Worm (Caenorhabditis elegans) whole organism, young adult: Measurements from ENCODE around the gene smrc-1.
A peak's percentile ranks its signal among the peaks of the same experiment; 100 is the strongest.

Experiments
- B0261.1 ChIP-seq: sonication (generic microtip); optimal IDR thresholded peaks from 2 replicates; lab custom pipeline; 2016; ENCODE audit warnings: mild to moderate bottlenecking, missing genetic modification characterization, moderate library complexity, missing compliant biosample characterization
- B0336.3 ChIP-seq: fragments of 200-800 bp; sonication (Bioruptor generic); IDR thresholded peaks from 2 replicates; pipeline ENCODE4 v1.3.6; 2022; ENCODE audit warnings: missing genetic modification characterization, missing compliant biosample characterization
- C06A6.2 ChIP-seq: fragments of 200-800 bp; sonication (Bioruptor generic); conservative IDR thresholded peaks from 2 replicates; pipeline ENCODE4 v1.3.6; 2022; ENCODE audit warnings: missing genetic modification characterization, missing compliant biosample characterization
- F37B4.10 ChIP-seq: fragments of 200-800 bp; sonication (Bioruptor generic); IDR thresholded peaks from 2 replicates; pipeline ENCODE4 v1.3.6; 2022; ENCODE audit warnings: missing genetic modification characterization, missing compliant biosample characterization
- F39B2.1 ChIP-seq: fragments of 200-800 bp; sonication (Bioruptor generic); IDR thresholded peaks from 2 replicates; pipeline ENCODE4 v1.3.6; 2022; ENCODE audit warnings: missing genetic modification reagents, missing genetic modification characterization, missing compliant biosample characterization
- F49E8.2 ChIP-seq: sonication (generic microtip); optimal IDR thresholded peaks from 3 replicates; lab custom pipeline; 2017; ENCODE audit warnings: missing genetic modification characterization, mild to moderate bottlenecking, missing compliant biosample characterization, antibody characterized with exemption, moderate library complexity; ENCODE audit not compliant: insufficient read depth
- F52B5.7 ChIP-seq: sonication (generic microtip); optimal IDR thresholded peaks from 2 replicates; lab custom pipeline; 2016; ENCODE audit warnings: mild to moderate bottlenecking, missing genetic modification characterization, missing compliant biosample characterization
- F57A8.1 ChIP-seq: fragments of 200-800 bp; sonication (Bioruptor generic); optimal IDR thresholded peaks from 2 replicates; lab custom pipeline; 2018; ENCODE audit warnings: mild to moderate bottlenecking, missing genetic modification characterization, moderate library complexity, missing compliant biosample characterization
- F57C9.4 ChIP-seq: sonication (generic microtip); optimal IDR thresholded peaks from 2 replicates; lab custom pipeline; 2017; ENCODE audit warnings: mild to moderate bottlenecking, missing genetic modification characterization, missing compliant biosample characterization
- K12H6.12 ChIP-seq: fragments of 200-800 bp; sonication (Bioruptor generic); optimal IDR thresholded peaks from 2 replicates; lab custom pipeline; 2018; ENCODE audit warnings: mild to moderate bottlenecking, missing genetic modification characterization, missing compliant biosample characterization
- Y53F4B.3 ChIP-seq: fragments of 200-800 bp; sonication (Bioruptor generic); IDR thresholded peaks from 2 replicates; pipeline ENCODE4 v1.3.6; 2022; ENCODE audit warnings: missing genetic modification reagents, missing genetic modification characterization, missing compliant biosample characterization
- Y53G8AR.9 ChIP-seq: fragments of 200-800 bp; sonication (Bioruptor generic); conservative IDR thresholded peaks from 2 replicates; pipeline ENCODE4 v1.3.6; 2022; ENCODE audit warnings: missing genetic modification reagents, missing genetic modification characterization, missing compliant biosample characterization
- Y79H2A.3 ChIP-seq: fragments of 200-800 bp; sonication (Bioruptor generic); conservative IDR thresholded peaks from 2 replicates; pipeline ENCODE4 v1.3.6; 2022; ENCODE audit warnings: missing genetic modification reagents, missing genetic modification characterization, missing compliant biosample characterization
- akir-1 ChIP-seq: fragments of 200-800 bp; sonication (Bioruptor generic); optimal IDR thresholded peaks from 2 replicates; lab custom pipeline; 2018; ENCODE audit warnings: mild to moderate bottlenecking, missing genetic modification characterization, moderate library complexity, missing compliant biosample characterization
- ama-1 ChIP-seq, 3 experiments: fragments of 150-350 bp in 1 of 3; sonication (generic microtip) in 2 of 3; optimal IDR thresholded peaks; 2 replicates each; lab custom pipeline; 2014 to 2018; ENCODE audit warnings: missing biosample characterization in 2 of 3, missing genetic modification characterization in 2 of 3, missing genetic modification reagents in 2 of 3
- athp-1 ChIP-seq: sonication (generic microtip); optimal IDR thresholded peaks from 2 replicates; lab custom pipeline; 2017; ENCODE audit warnings: mild to moderate bottlenecking, missing genetic modification characterization, missing compliant biosample characterization
- attf-6 ChIP-seq: fragments of 200-800 bp; sonication (Bioruptor generic); IDR thresholded peaks from 2 replicates; pipeline ENCODE4 v1.3.6; 2022; ENCODE audit warnings: missing genetic modification reagents, missing genetic modification characterization, missing compliant biosample characterization
- bed-2 ChIP-seq: fragments of 200-800 bp; sonication (Bioruptor generic); IDR thresholded peaks from 2 replicates; pipeline ENCODE4 v1.3.6; 2022; ENCODE audit warnings: missing genetic modification reagents, missing genetic modification characterization, missing compliant biosample characterization
- ccch-3 ChIP-seq: fragments of 200-800 bp; sonication (Bioruptor generic); optimal IDR thresholded peaks from 2 replicates; lab custom pipeline; 2018; ENCODE audit warnings: mild to moderate bottlenecking, missing genetic modification characterization, missing compliant biosample characterization
- dpl-1 ChIP-seq: fragments of 150-350 bp; optimal IDR thresholded peaks from 2 replicates; lab custom pipeline; 2014; ENCODE audit warnings: missing biosample characterization, missing genetic modification reagents, missing genetic modification characterization
- egrh-3 ChIP-seq: fragments of 200-800 bp; sonication (Bioruptor generic); IDR thresholded peaks from 2 replicates; pipeline ENCODE4 v1.3.6; 2022; ENCODE audit warnings: missing genetic modification reagents, missing genetic modification characterization, missing compliant biosample characterization
- hmg-1.2 ChIP-seq: fragments of 200-800 bp; sonication (Bioruptor generic); IDR thresholded peaks from 2 replicates; pipeline ENCODE4 v1.3.6; 2022; ENCODE audit warnings: missing genetic modification reagents, missing genetic modification characterization, missing compliant biosample characterization
- hrde-1 ChIP-seq: sonication (generic microtip); optimal IDR thresholded peaks from 2 replicates; lab custom pipeline; 2016; ENCODE audit warnings: missing genetic modification characterization, mild to moderate bottlenecking, missing compliant biosample characterization, moderate library complexity, missing genotype, missing genetic modification reagents, borderline replicate concordance
- hsf-1 ChIP-seq: fragments of 200-800 bp; sonication (Bioruptor generic); IDR thresholded peaks from 2 replicates; pipeline ENCODE4 v1.3.6; 2022; ENCODE audit warnings: missing genetic modification reagents, missing genetic modification characterization, missing compliant biosample characterization
- let-607 ChIP-seq, 2 experiments: fragments of 200-800 bp in 1 of 2; sonication (Bioruptor generic) in 1 of 2; sonication (generic microtip) in 1 of 2; optimal IDR thresholded peaks; 2 replicates each; lab custom pipeline; 2016 to 2018; ENCODE audit warnings: mild to moderate bottlenecking in 2 of 2, missing compliant biosample characterization in 2 of 2, missing genetic modification characterization in 2 of 2, moderate library complexity in 2 of 2, missing genotype in 1 of 2
- lin-26 ChIP-seq: fragments of 200-800 bp; sonication (Bioruptor generic); IDR thresholded peaks from 2 replicates; pipeline ENCODE4 v1.3.6; 2022; ENCODE audit warnings: missing genetic modification reagents, missing genetic modification characterization, missing compliant biosample characterization
- madf-3 ChIP-seq: fragments of 200-800 bp; sonication (Bioruptor generic); IDR thresholded peaks from 2 replicates; pipeline ENCODE4 v1.3.6; 2022; ENCODE audit warnings: missing genetic modification reagents, missing genetic modification characterization, missing compliant biosample characterization
- madf-6 ChIP-seq: fragments of 200-800 bp; sonication (Bioruptor generic); IDR thresholded peaks from 2 replicates; pipeline ENCODE4 v1.3.6; 2022; ENCODE audit warnings: missing genetic modification reagents, missing genetic modification characterization, missing compliant biosample characterization
- mel-28 ChIP-seq: sonication (generic microtip); optimal IDR thresholded peaks from 2 replicates; lab custom pipeline; 2016; ENCODE audit warnings: borderline replicate concordance, mild to moderate bottlenecking, missing genetic modification characterization, missing compliant biosample characterization
- nfya-2 ChIP-seq: fragments of 200-800 bp; sonication (Bioruptor generic); IDR thresholded peaks from 2 replicates; pipeline ENCODE4 v1.3.6; 2022; ENCODE audit warnings: missing genetic modification reagents, missing genetic modification characterization, missing compliant biosample characterization
- nhr-120 ChIP-seq: fragments of 200-800 bp; sonication (Bioruptor generic); IDR thresholded peaks from 2 replicates; pipeline ENCODE4 v1.3.6; 2022; ENCODE audit warnings: missing genetic modification characterization, missing compliant biosample characterization
- nhr-179 ChIP-seq: sonication (generic microtip); optimal IDR thresholded peaks from 2 replicates; lab custom pipeline; 2016; ENCODE audit warnings: mild to moderate bottlenecking, missing genetic modification characterization, missing compliant biosample characterization
- pbrm-1 ChIP-seq: fragments of 200-800 bp; sonication (Bioruptor generic); IDR thresholded peaks from 2 replicates; pipeline ENCODE4 v1.3.6; 2022; ENCODE audit warnings: missing genetic modification reagents, missing genetic modification characterization, missing compliant biosample characterization
- rcor-1 ChIP-seq: fragments of 200-800 bp; sonication (Bioruptor generic); IDR thresholded peaks from 2 replicates; pipeline ENCODE4 v1.3.6; 2022; ENCODE audit warnings: missing genetic modification reagents, missing genetic modification characterization, missing compliant biosample characterization
- rec-8 ChIP-seq, 2 experiments: sonication (generic microtip); optimal IDR thresholded peaks; 2 replicates each; lab custom pipeline; 2016; ENCODE audit warnings: mild to moderate bottlenecking in 2 of 2, missing genetic modification characterization in 2 of 2, missing genetic modification reagents in 2 of 2, missing genotype in 2 of 2, missing biosample characterization in 1 of 2, missing compliant biosample characterization in 1 of 2, moderate library complexity in 1 of 2
- rpc-1 ChIP-seq, 2 experiments: fragments of 150-350 bp in 1 of 2; sonication (generic microtip) in 1 of 2; optimal IDR thresholded peaks; 2 replicates each; lab custom pipeline; 2014 to 2018; ENCODE audit warnings: missing biosample characterization in 1 of 2, missing genetic modification characterization in 1 of 2, missing genetic modification reagents in 1 of 2, missing genotype in 1 of 2
- snpc-1.3 ChIP-seq: sonication (generic microtip); optimal IDR thresholded peaks from 2 replicates; lab custom pipeline; 2017; ENCODE audit warnings: missing genetic modification characterization, mild to moderate bottlenecking, missing compliant biosample characterization, antibody characterized with exemption, moderate library complexity, missing genotype, missing genetic modification reagents; ENCODE audit not compliant: insufficient read depth
- snpc-3.4 ChIP-seq: sonication (generic microtip); optimal IDR thresholded peaks from 2 replicates; lab custom pipeline; 2017; ENCODE audit warnings: missing genetic modification characterization, mild to moderate bottlenecking, missing compliant biosample characterization, antibody characterized with exemption, moderate library complexity, missing genotype, missing genetic modification reagents
- somi-1 ChIP-seq: fragments of 200-800 bp; sonication (Bioruptor generic); optimal IDR thresholded peaks from 2 replicates; lab custom pipeline; 2018; ENCODE audit warnings: mild to moderate bottlenecking, missing genetic modification characterization, missing compliant biosample characterization
- tlf-1 ChIP-seq: fragments of 200-800 bp; sonication (Bioruptor generic); optimal IDR thresholded peaks from 2 replicates; lab custom pipeline; 2018; ENCODE audit warnings: mild to moderate bottlenecking, missing genetic modification characterization, missing compliant biosample characterization
- unc-130 ChIP-seq: sonication (generic microtip); optimal IDR thresholded peaks from 2 replicates; lab custom pipeline; 2016; ENCODE audit warnings: missing genetic modification reagents, missing genetic modification characterization, missing compliant biosample characterization
- xnd-1 ChIP-seq: sonication (generic microtip); optimal IDR thresholded peaks from 2 replicates; lab custom pipeline; 2016; ENCODE audit warnings: missing genotype, missing genetic modification reagents, missing genetic modification characterization, missing compliant biosample characterization
- zfh-2 ChIP-seq: fragments of 200-800 bp; sonication (Bioruptor generic); conservative IDR thresholded peaks from 2 replicates; pipeline ENCODE4 v1.3.6; 2022; ENCODE audit warnings: missing genetic modification reagents, missing genetic modification characterization, missing compliant biosample characterization
- zim-3 ChIP-seq: sonication (generic microtip); optimal IDR thresholded peaks from 2 replicates; lab custom pipeline; 2017; ENCODE audit warnings: mild to moderate bottlenecking, missing genetic modification characterization, moderate library complexity, missing compliant biosample characterization
- ztf-22 ChIP-seq: fragments of 200-800 bp; sonication (Bioruptor generic); optimal IDR thresholded peaks from 2 replicates; lab custom pipeline; 2018; ENCODE audit warnings: mild to moderate bottlenecking, missing genetic modification characterization, moderate library complexity, missing compliant biosample characterization
- ztf-26 ChIP-seq: sonication (generic microtip); optimal IDR thresholded peaks from 2 replicates; lab custom pipeline; 2017; ENCODE audit warnings: missing genetic modification characterization, missing compliant biosample characterization

Gene smrc-1

ce11 chrIII:6415306-6415973 is 24.7 kb downstream of the smrc-1 start, which contains the start of gene nas-4 (continued):
- TF ChIP-seq ztf-22, result no peak
- TF ChIP-seq F37B4.10 (GFP tag; lab: Robert Waterston, UW), result no peak
- TF ChIP-seq attf-6, result no peak
- no peak for TF ChIP-seq rec-8 (tag; optimal IDR thresholded peaks at IDR 0.05; lab: Kevin White, UChicago)
- TF ChIP-seq B0336.3, result 0 out of 2 replicates have a peak, but pooled peaks have one; percentile 55
- TF ChIP-seq somi-1 (GFP tag; lab: Kevin White, UChicago), result no peak
- TF ChIP-seq nfya-2 (GFP tag; lab: Robert Waterston, UW), result no peak
- TF ChIP-seq Y79H2A.3 (GFP tag; lab: Robert Waterston, UW), result no peak
- TF ChIP-seq lin-26 (GFP tag; lab: Robert Waterston, UW), result peak; percentile 80
- 0 out of 2 replicates have a peak, but pooled peaks have one; percentile 25 for TF ChIP-seq pbrm-1
- peak in 1 of 2 experiments; percentile 13 for TF ChIP-seq let-607 (tag; optimal IDR thresholded peaks at IDR 0.05; lab: Kevin White, UChicago)
- TF ChIP-seq hrde-1 (tag; lab: Kevin White, UChicago), result no peak
- TF ChIP-seq snpc-3.4 (tag; lab: Kevin White, UChicago), result no peak
- TF ChIP-seq akir-1 (GFP tag; lab: Kevin White, UChicago), result no peak
- no peak for TF ChIP-seq rpc-1 (optimal IDR thresholded peaks at IDR 0.05; lab: Kevin White, UChicago)
- TF ChIP-seq rpc-1 (tag; optimal IDR thresholded peaks at IDR 0.05; lab: Kevin White, UChicago), result no peak
- no peak for TF ChIP-seq F57C9.4 (tag; lab: Kevin White, UChicago)
- TF ChIP-seq F39B2.1, result no peak
- no peak for TF ChIP-seq ccch-3 (GFP tag; lab: Kevin White, UChicago)
- TF ChIP-seq tlf-1 (GFP tag; lab: Kevin White, UChicago), result peak; percentile 24
- no peak for TF ChIP-seq egrh-3
- 0 out of 2 replicates have a peak, but pooled peaks have one; percentile 70 for TF ChIP-seq madf-3
- no peak; the same call in 1 of the 2 replicates for TF ChIP-seq hmg-1.2
- TF ChIP-seq F52B5.7 (tag; lab: Kevin White, UChicago), result no peak
- peak; percentile 14 for TF ChIP-seq nhr-179 (tag; lab: Kevin White, UChicago)
- TF ChIP-seq madf-6, result no peak; the same call in 1 of the 2 replicates
- no peak for TF ChIP-seq bed-2
- no peak for TF ChIP-seq snpc-1.3 (tag; lab: Kevin White, UChicago)
- TF ChIP-seq dpl-1 (GFP tag; lab: Kevin White, UChicago), result no peak
- no peak for TF ChIP-seq rcor-1 (GFP tag; lab: Robert Waterston, UW)
- TF ChIP-seq mel-28 (tag; lab: Kevin White, UChicago), result peak; percentile 29
- no peak for TF ChIP-seq B0261.1 (tag; lab: Kevin White, UChicago)
- TF ChIP-seq K12H6.12 (tag; lab: Kevin White, UChicago), result no peak
- no peak for TF ChIP-seq F57A8.1 (GFP tag; lab: Kevin White, UChicago)
- no peak for TF ChIP-seq Y53F4B.3 (GFP tag; lab: Robert Waterston, UW)
- TF ChIP-seq C06A6.2 (GFP tag; lab: Robert Waterston, UW), result no peak; the same call in 1 of the 2 replicates
- no peak for TF ChIP-seq unc-130 (GFP tag; lab: Kevin White, UChicago)
- no peak for TF ChIP-seq xnd-1 (tag; lab: Kevin White, UChicago)
- TF ChIP-seq Y53G8AR.9 (GFP tag; lab: Robert Waterston, UW), result peak; percentile 59; the same call in 1 of the 2 replicates
- TF ChIP-seq hsf-1 (GFP tag; lab: Robert Waterston, UW), result no peak
- TF ChIP-seq zim-3 (tag; lab: Kevin White, UChicago), result no peak
- TF ChIP-seq F49E8.2 (tag; lab: Kevin White, UChicago), result no peak
- no peak for TF ChIP-seq ztf-26 (tag; lab: Kevin White, UChicago)
- no peak for TF ChIP-seq ama-1 (optimal IDR thresholded peaks at IDR 0.05; lab: Kevin White, UChicago)
- TF ChIP-seq ama-1 (GFP tag; optimal IDR thresholded peaks at IDR 0.05; lab: Kevin White, UChicago), result no peak
- 0 out of 2 replicates have a peak, but pooled peaks have one; percentile 5 for TF ChIP-seq nhr-120 (GFP tag; lab: Robert Waterston, UW)
- TF ChIP-seq athp-1 (tag; lab: Kevin White, UChicago), result peak; percentile 64
- no peak for TF ChIP-seq zfh-2 (GFP tag; lab: Robert Waterston, UW)
